Fruit fly (Drosophila melanogaster) S2 (cell line): ENCODE data around the gene AsnRS.

ENCODE experiments used
- CG8478 ChIP-seq: fragments of >200 bp; optimal IDR thresholded peaks from 2 replicates; lab custom pipeline; 2018
- CTCF ChIP-seq, 2 experiments: fragments of >200 bp; optimal IDR thresholded peaks; 2 replicates each; lab custom pipeline; 2018

- TF ChIP-seq CTCF (optimal IDR thresholded peaks at IDR 0.05; lab: Kevin White, UChicago) (no peak), CG8478 (lab: Kevin White, UChicago) (no peak)
Measured at dm6 chr2L:19142176-19142870, 10.6 kb upstream of the AsnRS start.
